Worm (Caenorhabditis elegans) whole organism, mixed stage, embryonic: ENCODE results near the gene trf-1.

Source experiments
- M03D4.4 ChIP-seq: sonication (generic microtip); optimal IDR thresholded peaks from 2 replicates; lab custom pipeline; 2017; ENCODE audit warnings: mild to moderate bottlenecking, missing genetic modification characterization, missing compliant biosample characterization
- bed-3 ChIP-seq: fragments of 200-800 bp; sonication (Bioruptor generic); optimal IDR thresholded peaks from 3 replicates; lab custom pipeline; 2018; ENCODE audit warnings: mild to moderate bottlenecking, missing genetic modification characterization, moderate library complexity, missing compliant biosample characterization
- blmp-1 ChIP-seq: fragments of 150-350 bp; optimal IDR thresholded peaks from 2 replicates; lab custom pipeline; 2014; ENCODE audit warnings: missing biosample characterization, missing genetic modification characterization
- ceh-39 ChIP-seq: fragments of 150-350 bp; optimal IDR thresholded peaks from 2 replicates; lab custom pipeline; 2014; ENCODE audit warnings: missing biosample characterization, missing genetic modification characterization
- ceh-43 ChIP-seq: fragments of 200-800 bp; sonication (Bioruptor generic); optimal IDR thresholded peaks from 2 replicates; lab custom pipeline; 2018; ENCODE audit warnings: mild to moderate bottlenecking, missing genetic modification characterization, moderate library complexity, missing compliant biosample characterization
- ceh-83 ChIP-seq: fragments of 200-800 bp; sonication (Bioruptor generic); optimal IDR thresholded peaks from 2 replicates; lab custom pipeline; 2018; ENCODE audit warnings: mild to moderate bottlenecking, missing genetic modification characterization, missing compliant biosample characterization
- ces-1 ChIP-seq: fragments of 150-350 bp; optimal IDR thresholded peaks from 2 replicates; lab custom pipeline; 2014; ENCODE audit warnings: missing biosample characterization, missing genetic modification reagents, missing genetic modification characterization
- drap-1 ChIP-seq: fragments of 200-800 bp; sonication (Bioruptor generic); optimal IDR thresholded peaks from 3 replicates; lab custom pipeline; 2018; ENCODE audit warnings: mild to moderate bottlenecking, missing genetic modification characterization, missing compliant biosample characterization
- elt-1 ChIP-seq: sonication (generic microtip); optimal IDR thresholded peaks from 2 replicates; lab custom pipeline; 2017; ENCODE audit warnings: missing genetic modification characterization, mild to moderate bottlenecking, missing compliant biosample characterization, antibody characterized with exemption, moderate library complexity, borderline replicate concordance; ENCODE audit not compliant: insufficient read depth
- elt-3 ChIP-seq: fragments of 150-350 bp; optimal IDR thresholded peaks from 2 replicates; lab custom pipeline; 2014; ENCODE audit warnings: missing biosample characterization, missing genetic modification characterization
- ham-2 ChIP-seq: fragments of 200-800 bp; sonication (Bioruptor generic); optimal IDR thresholded peaks from 2 replicates; lab custom pipeline; 2018; ENCODE audit warnings: mild to moderate bottlenecking, missing genetic modification characterization, missing compliant biosample characterization
- hlh-1 ChIP-seq: fragments of 150-350 bp; optimal IDR thresholded peaks from 2 replicates; lab custom pipeline; 2014; ENCODE audit warnings: missing biosample characterization, missing genetic modification reagents, missing genetic modification characterization
- lin-13 ChIP-seq: fragments of 150-350 bp; optimal IDR thresholded peaks from 2 replicates; lab custom pipeline; 2014; ENCODE audit warnings: missing biosample characterization, missing genetic modification characterization
- lin-32 ChIP-seq: fragments of 200-800 bp; sonication (Bioruptor generic); optimal IDR thresholded peaks from 2 replicates; lab custom pipeline; 2018; ENCODE audit warnings: mild to moderate bottlenecking, missing genetic modification characterization, missing compliant biosample characterization
- lsy-2 ChIP-seq: fragments of 150-350 bp; optimal IDR thresholded peaks from 2 replicates; lab custom pipeline; 2014; ENCODE audit warnings: missing biosample characterization, missing genetic modification characterization
- mep-1 ChIP-seq: fragments of 150-350 bp; optimal IDR thresholded peaks from 2 replicates; lab custom pipeline; 2017; ENCODE audit warnings: missing biosample characterization, missing genetic modification reagents, missing genetic modification characterization, inconsistent platforms
- mls-2 ChIP-seq: sonication (generic microtip); optimal IDR thresholded peaks from 2 replicates; lab custom pipeline; 2016; ENCODE audit warnings: mild to moderate bottlenecking, missing genetic modification characterization, moderate library complexity, missing compliant biosample characterization
- nhr-12 ChIP-seq: fragments of 150-350 bp; optimal IDR thresholded peaks from 2 replicates; lab custom pipeline; 2014; ENCODE audit warnings: missing biosample characterization, missing genetic modification characterization
- nhr-2 ChIP-seq: fragments of 150-350 bp; optimal IDR thresholded peaks from 2 replicates; lab custom pipeline; 2014; ENCODE audit warnings: missing biosample characterization, missing genetic modification characterization
- nhr-237 ChIP-seq: fragments of 150-350 bp; optimal IDR thresholded peaks from 2 replicates; lab custom pipeline; 2014; ENCODE audit warnings: missing biosample characterization, missing genetic modification characterization
- nhr-28 ChIP-seq: fragments of 150-350 bp; optimal IDR thresholded peaks from 2 replicates; lab custom pipeline; 2014; ENCODE audit warnings: missing biosample characterization, missing genetic modification characterization
- nhr-76 ChIP-seq: sonication (generic microtip); optimal IDR thresholded peaks from 2 replicates; lab custom pipeline; 2017; ENCODE audit warnings: missing biosample characterization, missing genetic modification characterization
- pha-4 ChIP-seq: fragments of 150-350 bp; optimal IDR thresholded peaks from 2 replicates; lab custom pipeline; 2018; ENCODE audit warnings: missing biosample characterization, missing genetic modification reagents, missing genetic modification characterization
- sem-2 ChIP-seq: fragments of 200-800 bp; sonication (Bioruptor generic); optimal IDR thresholded peaks from 2 replicates; lab custom pipeline; 2018; ENCODE audit warnings: mild to moderate bottlenecking, missing genetic modification characterization, missing compliant biosample characterization
- snpc-4 ChIP-seq: fragments of 150-350 bp; optimal IDR thresholded peaks from 2 replicates; lab custom pipeline; 2014; ENCODE audit warnings: missing biosample characterization, missing genetic modification characterization
- sptf-1 ChIP-seq: sonication (generic microtip); optimal IDR thresholded peaks from 2 replicates; lab custom pipeline; 2017; ENCODE audit warnings: mild to moderate bottlenecking, missing genetic modification characterization, moderate library complexity, missing compliant biosample characterization
- tbx-8 ChIP-seq: fragments of 200-800 bp; sonication (Bioruptor generic); optimal IDR thresholded peaks from 2 replicates; lab custom pipeline; 2018; ENCODE audit warnings: mild to moderate bottlenecking, missing genetic modification characterization, moderate library complexity, missing compliant biosample characterization
- unc-120 ChIP-seq: sonication (generic microtip); optimal IDR thresholded peaks from 2 replicates; lab custom pipeline; 2017; ENCODE audit warnings: missing genetic modification characterization, missing compliant biosample characterization; ENCODE audit not compliant: poor library complexity, severe bottlenecking
- unc-39 ChIP-seq: fragments of 150-350 bp; optimal IDR thresholded peaks from 2 replicates; lab custom pipeline; 2014; ENCODE audit warnings: missing biosample characterization, missing genetic modification characterization
- unc-62 ChIP-seq: fragments of 150-350 bp; optimal IDR thresholded peaks from 2 replicates; lab custom pipeline; 2014; ENCODE audit warnings: missing biosample characterization, missing genetic modification reagents, missing genetic modification characterization
- zip-8 ChIP-seq: fragments of 150-350 bp; optimal IDR thresholded peaks from 2 replicates; lab custom pipeline; 2014; ENCODE audit warnings: missing biosample characterization, missing genetic modification characterization
- ztf-11 ChIP-seq: fragments of 150-350 bp; optimal IDR thresholded peaks from 2 replicates; lab custom pipeline; 2014; ENCODE audit warnings: missing biosample characterization, missing genetic modification characterization

The trf-1 gene

DNA sequence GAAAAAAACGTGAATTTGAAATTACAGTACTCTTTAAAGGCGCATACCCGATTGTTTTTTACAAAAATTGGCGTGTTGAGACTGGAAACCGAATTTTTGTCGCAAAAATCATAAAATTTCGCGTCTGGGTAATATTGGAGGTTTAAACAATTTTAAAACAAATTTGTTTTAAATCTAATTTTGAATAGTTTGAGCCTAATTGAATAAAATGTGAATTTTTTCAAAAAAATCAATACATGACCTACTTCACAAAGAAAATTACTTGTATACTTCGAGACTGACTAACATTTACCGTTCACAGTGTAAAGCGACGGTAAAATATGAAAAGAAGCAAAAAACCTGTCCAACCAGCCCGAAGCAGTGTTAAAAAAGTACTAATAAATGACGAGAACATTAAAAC is 27.0 kb downstream of the trf-1 start:
- TF ChIP-seq drap-1 (GFP tag; lab: Kevin White, UChicago) (no peak), nhr-28 (tag; lab: Kevin White, UChicago) (no peak), lin-13 (tag; lab: Kevin White, UChicago) (no peak), elt-3 (tag; lab: Kevin White, UChicago) (no peak), unc-39 (tag; lab: Kevin White, UChicago) (no peak)

DNA sequence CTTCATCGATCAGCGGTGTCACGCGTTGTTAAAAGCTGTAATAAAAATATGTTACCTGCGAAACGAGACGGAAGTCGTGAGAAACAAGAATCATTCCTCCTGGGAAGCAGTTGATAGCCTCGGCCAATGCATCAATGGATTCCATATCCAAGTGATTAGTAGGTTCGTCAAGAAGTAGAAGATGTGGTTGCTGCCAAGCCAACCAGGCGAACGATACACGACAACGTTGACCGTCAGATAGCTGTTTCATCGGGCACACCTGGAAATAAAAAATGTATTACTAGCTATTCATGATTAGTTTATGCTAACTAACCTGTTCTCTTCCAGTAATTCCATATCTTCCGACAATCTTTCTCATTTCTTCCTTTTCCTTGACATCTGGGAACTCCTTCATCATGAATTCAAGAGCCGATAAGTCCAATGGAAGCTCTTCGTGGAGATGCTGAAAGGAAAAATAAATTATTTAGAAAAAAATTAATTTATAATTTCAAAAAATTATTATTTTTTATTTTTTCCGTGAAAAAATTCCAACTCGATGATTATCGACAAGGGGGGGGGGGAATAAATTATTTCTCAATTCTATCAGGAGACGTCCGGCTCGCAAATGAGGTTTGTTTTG is 28.8 kb downstream of the trf-1 start, which contains the start of gene tag-164:
tag-164 (plus strand) TSS at position 569 of the 619 bp plus-strand sequence.
- TF ChIP-seq unc-62 (GFP tag; lab: Kevin White, UChicago) (no peak), ceh-83 (GFP tag; lab: Kevin White, UChicago) (no peak), mep-1 (tag; lab: Kevin White, UChicago) (no peak), nhr-2 (tag; lab: Kevin White, UChicago) (no peak), pha-4 (tag; lab: Kevin White, UChicago) (no peak), unc-39 (tag; lab: Kevin White, UChicago) (no peak), zip-8 (tag; lab: Kevin White, UChicago) (no peak), tbx-8 (GFP tag; lab: Kevin White, UChicago) (no peak), snpc-4 (no peak)

DNA sequence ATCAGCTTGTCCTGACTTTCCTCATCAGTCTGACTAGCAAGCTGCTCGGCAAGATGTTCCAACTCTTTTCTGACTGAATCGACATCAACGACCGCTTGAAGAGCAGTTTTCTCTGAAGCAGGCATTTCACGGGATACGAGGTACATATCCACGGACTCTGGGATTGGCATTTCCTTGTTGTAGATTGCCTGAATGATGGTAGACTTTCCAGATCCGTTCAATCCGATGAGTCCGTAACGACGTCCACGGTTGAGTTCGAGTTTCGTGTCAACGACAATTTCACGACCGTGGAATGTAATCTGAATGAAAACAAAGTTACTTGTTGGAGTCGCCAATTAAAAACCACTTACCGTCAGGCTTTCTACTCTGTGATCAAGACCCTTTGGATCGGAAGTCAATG is 31.3 kb downstream of the trf-1 start:
- TF ChIP-seq nhr-2 (tag; lab: Kevin White, UChicago) (no peak), tbx-8 (GFP tag; lab: Kevin White, UChicago) (no peak), lin-13 (tag; lab: Kevin White, UChicago) (no peak), sptf-1 (tag; lab: Kevin White, UChicago) (no peak), mep-1 (tag; lab: Kevin White, UChicago) (no peak), ham-2 (GFP tag; lab: Kevin White, UChicago) (no peak), nhr-28 (tag; lab: Kevin White, UChicago) (no peak), M03D4.4 (no peak), ceh-43 (GFP tag; lab: Kevin White, UChicago) (no peak), mls-2 (tag; lab: Kevin White, UChicago) (no peak), nhr-12 (tag; lab: Kevin White, UChicago) (no peak), ceh-83 (GFP tag; lab: Kevin White, UChicago) (no peak), sem-2 (GFP tag; lab: Kevin White, UChicago) (no peak), nhr-76 (tag; lab: Kevin White, UChicago) (no peak), snpc-4 (no peak), drap-1 (GFP tag; lab: Kevin White, UChicago) (no peak), elt-3 (tag; lab: Kevin White, UChicago) (no peak), bed-3 (GFP tag; lab: Kevin White, UChicago) (no peak), blmp-1 (tag; lab: Kevin White, UChicago) (no peak), elt-1 (tag; lab: Kevin White, UChicago) (no peak)

DNA sequence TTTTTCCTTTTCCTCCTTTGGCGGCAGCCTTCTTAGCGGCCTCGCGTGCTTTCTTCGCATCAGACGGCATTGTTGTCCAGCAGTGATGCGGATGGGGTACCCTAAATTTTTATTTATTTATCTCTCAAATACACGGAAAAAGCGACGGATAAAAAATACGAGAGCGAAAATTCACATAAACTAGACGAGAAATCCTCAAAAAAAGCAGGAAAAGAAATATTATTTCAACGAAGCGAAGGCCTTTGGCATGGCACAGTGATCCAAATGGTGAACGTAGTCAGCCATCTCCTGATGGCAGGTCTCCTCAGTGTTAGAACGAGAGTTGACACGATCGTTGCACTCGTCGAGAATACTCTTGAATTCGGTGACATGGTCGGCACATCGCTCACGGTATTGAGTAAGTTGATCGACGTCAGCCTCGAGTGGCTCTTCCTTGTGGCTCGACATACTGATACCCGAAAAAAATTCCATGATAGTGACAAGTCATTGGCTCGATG is 31.9 kb downstream of the trf-1 start, which contains the start of the genes abcf-2 and T27E9.2:
abcf-2 (minus strand) TSS at position 101 of the 497 bp plus-strand sequence.
T27E9.2 (minus strand) TSS at position 447 of the 497 bp plus-strand sequence.
- TF ChIP-seq ces-1 (GFP tag; lab: Kevin White, UChicago) (no peak), lin-13 (tag; lab: Kevin White, UChicago) (no peak), nhr-2 (tag; lab: Kevin White, UChicago) (no peak), hlh-1 (tag; lab: Kevin White, UChicago) (no peak), tbx-8 (GFP tag; lab: Kevin White, UChicago) (no peak), unc-39 (tag; lab: Kevin White, UChicago) (no peak), zip-8 (tag; lab: Kevin White, UChicago) (no peak)

DNA sequence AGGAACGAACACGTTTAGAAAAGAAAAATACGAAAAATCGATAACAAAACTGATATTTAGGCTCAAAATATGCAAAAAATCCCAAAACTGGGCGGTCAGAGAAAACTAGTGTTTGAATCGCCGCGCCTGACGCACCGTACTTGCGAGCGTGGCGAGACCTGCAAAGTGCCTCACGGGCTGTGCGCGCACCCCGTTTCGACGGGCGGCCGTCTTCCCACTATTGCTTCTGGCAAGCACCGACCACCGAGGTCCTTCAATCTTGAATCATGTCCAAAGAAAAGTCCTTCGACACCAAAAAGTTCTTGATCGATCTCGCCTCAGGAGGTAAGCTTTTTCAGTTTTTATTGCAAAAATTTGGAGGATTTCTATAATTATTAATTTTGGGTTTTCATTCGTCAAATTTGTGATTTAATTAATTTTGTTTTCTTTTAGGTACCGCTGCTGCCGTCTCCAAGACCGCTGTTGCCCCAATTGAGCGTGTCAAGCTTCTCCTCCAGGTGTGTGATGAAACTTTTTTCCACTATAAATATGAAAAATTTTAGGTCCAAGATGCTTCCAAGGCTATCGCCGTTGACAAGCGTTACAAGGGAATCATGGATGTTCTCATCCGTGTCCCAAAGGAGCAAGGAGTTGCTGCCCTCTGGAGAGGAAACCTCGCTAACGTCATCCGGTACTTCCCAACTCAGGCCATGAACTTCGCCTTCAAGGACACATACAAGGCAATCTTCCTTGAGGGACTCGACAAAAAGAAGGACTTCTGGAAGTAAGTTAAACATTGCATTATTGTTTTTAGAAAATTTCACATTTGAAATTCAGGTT is 32.9 kb downstream of the trf-1 start, which contains the start of gene ant-1.1:
ant-1.1 (plus strand) TSS at position 199 of the 819 bp plus-strand sequence.
- TF ChIP-seq tbx-8 (GFP tag; lab: Kevin White, UChicago) (no peak), ztf-11 (tag; lab: Kevin White, UChicago) (no peak), bed-3 (GFP tag; lab: Kevin White, UChicago) (peak; percentile 18), nhr-76 (tag; lab: Kevin White, UChicago) (no peak), elt-3 (tag; lab: Kevin White, UChicago) (no peak), nhr-2 (tag; lab: Kevin White, UChicago) (peak; percentile 38), zip-8 (tag; lab: Kevin White, UChicago) (no peak), elt-1 (tag; lab: Kevin White, UChicago) (no peak), unc-62 (GFP tag; lab: Kevin White, UChicago) (no peak), nhr-12 (tag; lab: Kevin White, UChicago) (no peak), lin-13 (tag; lab: Kevin White, UChicago) (peak; percentile 90), ces-1 (GFP tag; lab: Kevin White, UChicago) (peak; percentile 42), pha-4 (tag; lab: Kevin White, UChicago) (peak; percentile 91), mep-1 (tag; lab: Kevin White, UChicago) (peak; percentile 83), ceh-43 (GFP tag; lab: Kevin White, UChicago) (peak; percentile 37), ceh-39 (tag; lab: Kevin White, UChicago) (peak; percentile 54), nhr-237 (tag; lab: Kevin White, UChicago) (peak; percentile 94), ceh-83 (GFP tag; lab: Kevin White, UChicago) (peak; percentile 65), sem-2 (GFP tag; lab: Kevin White, UChicago) (no peak), sptf-1 (tag; lab: Kevin White, UChicago) (peak; percentile 82), lin-32 (GFP tag; lab: Kevin White, UChicago) (peak; percentile 16), lsy-2 (tag; lab: Kevin White, UChicago) (peak; percentile 99), unc-120 (tag; lab: Kevin White, UChicago) (peak; percentile 86), hlh-1 (tag; lab: Kevin White, UChicago) (peak; percentile 49), unc-39 (tag; lab: Kevin White, UChicago) (no peak), snpc-4 (no peak)
